Worm (Caenorhabditis elegans) whole organism, L4 larva: ENCODE results near the gene F46C5.1.

Experiments
- mdl-1 ChIP-seq, 2 experiments: fragments of 150-350 bp in 1 of 2; sonication (generic microtip) in 1 of 2; optimal IDR thresholded peaks; 2 replicates each; lab custom pipeline; 2014 to 2017; ENCODE audit warnings: missing biosample characterization in 2 of 2, missing genetic modification characterization in 2 of 2
- nhr-10 ChIP-seq: fragments of 150-350 bp; optimal IDR thresholded peaks from 2 replicates; lab custom pipeline; 2014; ENCODE audit warnings: missing biosample characterization, missing genetic modification characterization
- nhr-76 ChIP-seq: fragments of 150-350 bp; optimal IDR thresholded peaks from 2 replicates; lab custom pipeline; 2014; ENCODE audit warnings: missing biosample characterization, missing genetic modification characterization
- pha-4 ChIP-seq, 2 experiments: fragments of 150-350 bp in 1 of 2; fragments of 200-800 bp in 1 of 2; sonication (Bioruptor generic) in 1 of 2; IDR thresholded peaks in 1 of 2; optimal IDR thresholded peaks in 1 of 2; 2 replicates each; pipeline versions ENCODE4 v1.3.6 to Lab custom; 2014 to 2022; ENCODE audit warnings: missing genetic modification characterization in 2 of 2, missing genetic modification reagents in 2 of 2, missing biosample characterization in 1 of 2, missing compliant biosample characterization in 1 of 2
- zag-1 ChIP-seq: fragments of 150-350 bp; optimal IDR thresholded peaks from 2 replicates; lab custom pipeline; 2014; ENCODE audit warnings: missing biosample characterization, missing genetic modification characterization

DNA sequence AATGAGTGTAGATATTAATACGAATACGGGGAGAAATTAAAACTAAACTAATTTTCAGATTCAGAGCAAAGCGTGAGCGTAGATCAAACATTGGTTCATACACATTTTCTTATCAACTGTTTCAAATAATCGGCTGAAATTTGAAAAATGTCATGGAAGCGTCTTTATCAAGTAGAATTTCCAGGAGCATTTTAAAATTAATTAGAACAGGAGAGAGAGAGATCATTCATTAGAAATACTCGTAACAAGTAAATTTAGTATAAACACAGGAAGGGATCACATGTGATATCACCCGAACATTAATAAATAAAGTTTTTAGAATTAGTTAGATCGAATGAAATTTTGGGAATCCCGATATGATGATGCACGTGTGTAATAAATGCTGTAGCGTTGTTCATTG lies 14.1 kb downstream of the F46C5.1 start, which contains the start of gene pho-13:
- TF ChIP-seq zag-1 (tag; lab: Kevin White, UChicago) (no peak), nhr-10 (tag; lab: Kevin White, UChicago) (no peak), nhr-76 (tag; lab: Kevin White, UChicago) (no peak), pha-4 (GFP tag; IDR thresholded peaks at IDR 0.05; lab: Robert Waterston, UW) (no peak), pha-4 (tag; optimal IDR thresholded peaks at IDR 0.05; lab: Kevin White, UChicago) (no peak), mdl-1 (tag; optimal IDR thresholded peaks at IDR 0.05; lab: Kevin White, UChicago) (no peak)
